Worm (Caenorhabditis elegans): Measurements from ENCODE around the gene smc-6.

ce11 chrII:11619895-11620439 is 41.5 kb downstream of the smc-6 start:
- TF ChIP-seq dao-5 (tag; optimal IDR thresholded peaks at IDR 0.05), result peak; percentile 53
- TF ChIP-seq him-1 (tag; optimal IDR thresholded peaks at IDR 0.05), result peak; percentile 71
